Fruit fly (Drosophila melanogaster) whole organism, embryonic: Measurements from ENCODE around the gene RpS9.
A peak's percentile ranks its signal among the peaks of the same experiment; 100 is the strongest.

ENCODE experiments used
- Ada2b ChIP-seq: fragments of 200-800 bp; sonication (Bioruptor generic); IDR thresholded peaks from 2 replicates; pipeline ENCODE4 v1.3.6; 2022; ENCODE audit warnings: missing biosample characterization, missing genetic modification characterization
- CG10959 ChIP-seq: fragments of 200-800 bp; sonication (Bioruptor generic); IDR thresholded peaks from 2 replicates; pipeline ENCODE4 v1.3.6; 2022; ENCODE audit warnings: missing biosample characterization, missing genetic modification characterization
- CG12104 ChIP-seq: fragments of 200-800 bp; sonication (Bioruptor generic); optimal IDR thresholded peaks from 3 replicates; lab custom pipeline; 2016; ENCODE audit warnings: missing biosample characterization, missing genetic modification characterization
- CG13624 ChIP-seq: fragments of 200-800 bp; sonication (Bioruptor generic); optimal IDR thresholded peaks from 2 replicates; lab custom pipeline; 2016; ENCODE audit warnings: missing biosample characterization, missing genetic modification characterization
- CG13894 ChIP-seq: fragments of 200-800 bp; sonication (Bioruptor generic); optimal IDR thresholded peaks from 3 replicates; lab custom pipeline; 2018; ENCODE audit warnings: missing biosample characterization, mild to moderate bottlenecking, missing genetic modification characterization, moderate library complexity
- CG14441 ChIP-seq: fragments of 200-800 bp; sonication (Bioruptor generic); IDR thresholded peaks from 2 replicates; pipeline ENCODE4 v1.3.6; 2022; ENCODE audit warnings: missing biosample characterization, missing genetic modification characterization
- CG17612 ChIP-seq: fragments of 200-800 bp; sonication (Bioruptor generic); IDR thresholded peaks from 2 replicates; pipeline ENCODE4 v1.3.6; 2022; ENCODE audit warnings: missing biosample characterization, missing genetic modification characterization
- CG18476 ChIP-seq: fragments of 200-800 bp; sonication (Bioruptor generic); optimal IDR thresholded peaks from 2 replicates; lab custom pipeline; 2016; ENCODE audit warnings: missing biosample characterization, mild to moderate bottlenecking, missing genetic modification characterization
- CG18599 ChIP-seq: fragments of 200-800 bp; sonication (Bioruptor generic); optimal IDR thresholded peaks from 3 replicates; lab custom pipeline; 2017; ENCODE audit warnings: missing biosample characterization, missing genetic modification characterization, mild to moderate bottlenecking, moderate library complexity, missing genetic modification reagents
- CG32532 ChIP-seq: fragments of 200-800 bp; sonication (Bioruptor generic); IDR thresholded peaks from 2 replicates; pipeline ENCODE4 v1.3.6; 2022; ENCODE audit warnings: missing biosample characterization, missing genetic modification characterization
- CG7928 ChIP-seq: fragments of 200-800 bp; sonication (Bioruptor generic); optimal IDR thresholded peaks from 2 replicates; lab custom pipeline; 2017; ENCODE audit warnings: missing biosample characterization, mild to moderate bottlenecking, missing genetic modification characterization
- CG9797 ChIP-seq: fragments of 200-800 bp; sonication (Bioruptor generic); optimal IDR thresholded peaks from 3 replicates; lab custom pipeline; 2018; ENCODE audit warnings: missing biosample characterization, mild to moderate bottlenecking, missing genetic modification characterization
- CG9932 ChIP-seq: fragments of 200-800 bp; sonication (Bioruptor generic); IDR thresholded peaks from 2 replicates; pipeline ENCODE4 v1.3.6; 2022; ENCODE audit warnings: missing biosample characterization, missing genetic modification characterization
- CHES-1-like ChIP-seq: fragments of 200-800 bp; sonication (Bioruptor generic); optimal IDR thresholded peaks from 2 replicates; lab custom pipeline; 2016; ENCODE audit warnings: missing biosample characterization, missing genetic modification characterization
- CrebB ChIP-seq: fragments of 200-800 bp; sonication (Bioruptor generic); optimal IDR thresholded peaks from 3 replicates; lab custom pipeline; 2018; ENCODE audit warnings: missing biosample characterization, mild to moderate bottlenecking, missing genetic modification characterization
- D ChIP-seq, 2 experiments: fragments of 200-800 bp in 1 of 2; fragments of >200 bp in 1 of 2; sonication (Bioruptor generic) in 1 of 2; optimal IDR thresholded peaks; 2 replicates in 1 of 2; 3 replicates in 1 of 2; lab custom pipeline; 2017; ENCODE audit warnings: mild to moderate bottlenecking in 1 of 2, missing biosample characterization in 1 of 2, missing genetic modification characterization in 1 of 2, missing genetic modification reagents in 1 of 2
- Dek ChIP-seq: fragments of 200-800 bp; sonication (Bioruptor generic); optimal IDR thresholded peaks from 3 replicates; lab custom pipeline; 2019; ENCODE audit warnings: missing biosample characterization, mild to moderate bottlenecking, missing genetic modification characterization, moderate library complexity
- Dfd ChIP-seq, 2 experiments: fragments of >200 bp; optimal IDR thresholded peaks; 2 replicates each; lab custom pipeline; 2017; ENCODE audit warnings: missing biosample characterization in 2 of 2, missing genetic modification characterization in 2 of 2
- Ets97D ChIP-seq: fragments of 200-800 bp; sonication (Bioruptor generic); optimal IDR thresholded peaks from 3 replicates; lab custom pipeline; 2016; ENCODE audit warnings: missing biosample characterization, missing genetic modification characterization
- HLH3B ChIP-seq: fragments of 200-800 bp; sonication (Bioruptor generic); IDR thresholded peaks from 2 replicates; pipeline ENCODE4 v1.3.6; 2022; ENCODE audit warnings: missing biosample characterization, missing genetic modification characterization
- Hr51 ChIP-seq, 2 experiments: fragments of 200-800 bp; sonication (Bioruptor generic); optimal IDR thresholded peaks; 2 replicates in 1 of 2; 3 replicates in 1 of 2; lab custom pipeline; 2016 to 2018; ENCODE audit warnings: missing biosample characterization in 2 of 2, missing genetic modification characterization in 2 of 2, mild to moderate bottlenecking in 1 of 2, moderate library complexity in 1 of 2
- Neu2 ChIP-seq: fragments of 200-800 bp; sonication (Bioruptor generic); optimal IDR thresholded peaks from 3 replicates; lab custom pipeline; 2016; ENCODE audit warnings: missing biosample characterization, missing genetic modification characterization, borderline replicate concordance
- Ptx1 ChIP-seq: fragments of 200-800 bp; sonication (Bioruptor generic); IDR thresholded peaks from 2 replicates; pipeline ENCODE4 v1.3.6; 2022; ENCODE audit warnings: missing biosample characterization, missing genetic modification characterization
- Side ChIP-seq: fragments of 200-800 bp; sonication (Bioruptor generic); optimal IDR thresholded peaks from 2 replicates; lab custom pipeline; 2016; ENCODE audit warnings: missing biosample characterization, missing genetic modification characterization
- Six4 ChIP-seq: fragments of 200-800 bp; sonication (Bioruptor generic); optimal IDR thresholded peaks from 2 replicates; lab custom pipeline; 2016; ENCODE audit warnings: missing biosample characterization, missing genetic modification characterization
- abd-A ChIP-seq: fragments of 200-800 bp; sonication (Bioruptor generic); optimal IDR thresholded peaks from 3 replicates; lab custom pipeline; 2019; ENCODE audit warnings: missing biosample characterization, mild to moderate bottlenecking, missing genetic modification characterization, moderate library complexity
- ase ChIP-seq: fragments of 200-800 bp; sonication (Bioruptor generic); IDR thresholded peaks from 3 replicates; pipeline ENCODE4 v1.3.6; 2022; ENCODE audit warnings: missing biosample characterization, missing genetic modification characterization
- chn ChIP-seq: fragments of 200-800 bp; sonication (Bioruptor generic); optimal IDR thresholded peaks from 2 replicates; lab custom pipeline; 2016; ENCODE audit warnings: missing biosample characterization, missing genetic modification characterization
- croc ChIP-seq: fragments of 200-800 bp; sonication (Bioruptor generic); conservative IDR thresholded peaks from 3 replicates; pipeline ENCODE4 v1.3.6; 2022; ENCODE audit warnings: missing biosample characterization, missing genetic modification characterization
- dmrt11E ChIP-seq: fragments of 200-800 bp; sonication (Bioruptor generic); optimal IDR thresholded peaks from 3 replicates; lab custom pipeline; 2018; ENCODE audit warnings: missing biosample characterization, mild to moderate bottlenecking, missing genetic modification characterization, moderate library complexity
- dpn ChIP-seq, 2 experiments: fragments of 200-800 bp; sonication (Bioruptor generic); optimal IDR thresholded peaks; 3 replicates each; lab custom pipeline; 2016; ENCODE audit warnings: missing biosample characterization in 2 of 2, missing genetic modification characterization in 2 of 2
- eyg ChIP-seq: fragments of 200-800 bp; sonication (Bioruptor generic); optimal IDR thresholded peaks from 3 replicates; lab custom pipeline; 2016; ENCODE audit warnings: missing biosample characterization, missing genetic modification characterization
- ftz-f1 ChIP-seq: fragments of 200-800 bp; sonication (Bioruptor generic); optimal IDR thresholded peaks from 2 replicates; lab custom pipeline; 2016; ENCODE audit warnings: missing biosample characterization, missing genetic modification characterization
- gcm ChIP-seq: fragments of 200-800 bp; sonication (Bioruptor generic); optimal IDR thresholded peaks from 2 replicates; lab custom pipeline; 2019; ENCODE audit warnings: missing biosample characterization, mild to moderate bottlenecking, missing genetic modification characterization, moderate library complexity
- gcm2 ChIP-seq: fragments of 200-800 bp; sonication (Bioruptor generic); optimal IDR thresholded peaks from 2 replicates; lab custom pipeline; 2016; ENCODE audit warnings: missing biosample characterization, missing genetic modification characterization
- insv ChIP-seq, 2 experiments: fragments of 200-800 bp; sonication (Bioruptor generic); optimal IDR thresholded peaks; 3 replicates each; lab custom pipeline; 2016 to 2018; ENCODE audit warnings: missing biosample characterization in 2 of 2, missing genetic modification characterization in 2 of 2
- jigr1 ChIP-seq: fragments of 200-800 bp; sonication (Bioruptor generic); IDR thresholded peaks from 3 replicates; pipeline ENCODE4 v1.3.6; 2022; ENCODE audit warnings: missing biosample characterization, missing genetic modification characterization
- nerfin-2 ChIP-seq: fragments of 200-800 bp; sonication (Bioruptor generic); IDR thresholded peaks from 2 replicates; pipeline ENCODE4 v1.3.6; 2022; ENCODE audit warnings: missing biosample characterization, missing genetic modification characterization; ENCODE audit not compliant: partially characterized antibody
- oc ChIP-seq: fragments of 200-800 bp; sonication (Bioruptor generic); optimal IDR thresholded peaks from 2 replicates; lab custom pipeline; 2018; ENCODE audit warnings: missing biosample characterization, mild to moderate bottlenecking, missing genetic modification characterization, moderate library complexity
- pb ChIP-seq: fragments of 200-800 bp; sonication (Bioruptor generic); optimal IDR thresholded peaks from 3 replicates; lab custom pipeline; 2016; ENCODE audit warnings: missing biosample characterization, missing genetic modification characterization
- peb ChIP-seq: fragments of 200-800 bp; sonication (Bioruptor generic); IDR thresholded peaks from 2 replicates; pipeline ENCODE4 v1.3.6; 2022; ENCODE audit warnings: missing biosample characterization, missing genetic modification characterization
- ranshi ChIP-seq: fragments of 200-800 bp; sonication (Bioruptor generic); IDR thresholded peaks from 2 replicates; pipeline ENCODE4 v1.3.6; 2022; ENCODE audit warnings: missing biosample characterization, missing genetic modification characterization
- rib ChIP-seq: fragments of 200-800 bp; sonication (Bioruptor generic); IDR thresholded peaks from 2 replicates; pipeline ENCODE4 v1.3.6; 2022; ENCODE audit warnings: missing biosample characterization, missing genetic modification characterization
- slp2 ChIP-seq: fragments of 200-800 bp; sonication (Bioruptor generic); optimal IDR thresholded peaks from 2 replicates; lab custom pipeline; 2016; ENCODE audit warnings: missing biosample characterization, missing genetic modification characterization
- sr ChIP-seq: fragments of 200-800 bp; sonication (Bioruptor generic); IDR thresholded peaks from 3 replicates; pipeline ENCODE4 v1.3.6; 2022; ENCODE audit warnings: missing biosample characterization, missing genetic modification characterization
- stc ChIP-seq: fragments of 200-800 bp; sonication (Bioruptor generic); IDR thresholded peaks from 2 replicates; pipeline ENCODE4 v1.3.6; 2022; ENCODE audit warnings: missing biosample characterization, missing genetic modification characterization
- stwl ChIP-seq: fragments of 200-800 bp; sonication (Bioruptor generic); optimal IDR thresholded peaks from 3 replicates; lab custom pipeline; 2018; ENCODE audit warnings: missing biosample characterization, mild to moderate bottlenecking, missing genetic modification characterization, moderate library complexity
- tgo ChIP-seq: fragments of 200-800 bp; sonication (Bioruptor generic); IDR thresholded peaks from 3 replicates; pipeline ENCODE4 v1.3.6; 2022; ENCODE audit warnings: missing biosample characterization, missing genetic modification characterization
- tup ChIP-seq: fragments of 200-800 bp; sonication (Bioruptor generic); optimal IDR thresholded peaks from 2 replicates; lab custom pipeline; 2016; ENCODE audit warnings: missing biosample characterization, mild to moderate bottlenecking, missing genetic modification characterization, moderate library complexity
- yki ChIP-seq: fragments of >200 bp; optimal IDR thresholded peaks from 3 replicates; lab custom pipeline; 2018

The RpS9 gene

dm6 chr3L:9460775-9461491 is 50.4 kb downstream of the RpS9 start, which contains the start of the genes CG3434 and CG44838 (continued):
- TF ChIP-seq abd-A (tag; lab: Kevin White, UChicago) (peak; percentile 80), CG13894 (tag; lab: Kevin White, UChicago) (peak; percentile 85), dpn (GFP tag; optimal IDR thresholded peaks at IDR 0.05; lab: Kevin White, UChicago) (peak; percentile 74 to 84), CrebB (tag; lab: Kevin White, UChicago) (peak; percentile 38), jigr1 (GFP tag; lab: Robert Waterston, UW) (peak; percentile 38; the same call in 1 of the 3 replicates), gcm (GFP tag; lab: Kevin White, UChicago) (peak; percentile 89), peb (GFP tag; lab: Robert Waterston, UW) (peak; percentile 42), Dek (tag; lab: Kevin White, UChicago) (peak; percentile 77), CG10959 (GFP tag; lab: Robert Waterston, UW) (no peak), tup (peak; percentile 38), ase (peak; percentile 73), chn (GFP tag; lab: Kevin White, UChicago) (peak; percentile 78), Side (GFP tag; lab: Kevin White, UChicago) (peak; percentile 65), yki (lab: Kevin White, UChicago) (no peak), CG12104 (GFP tag; lab: Kevin White, UChicago) (peak; percentile 54), CG32532 (GFP tag; lab: Robert Waterston, UW) (peak; percentile 81), croc (GFP tag; lab: Robert Waterston, UW) (peak; percentile 55; the same call in 1 of the 3 replicates), Six4 (GFP tag; lab: Kevin White, UChicago) (peak; percentile 80), insv (GFP tag; optimal IDR thresholded peaks at IDR 0.05; lab: Kevin White, UChicago) (peak in 1 of 2 experiments; percentile 61), CG18476 (GFP tag; lab: Kevin White, UChicago) (peak; percentile 64), ftz-f1 (peak; percentile 13), Dfd (GFP tag; optimal IDR thresholded peaks at IDR 0.05; lab: Kevin White, UChicago) (no peak), CG7928 (peak; percentile 58), CHES-1-like (GFP tag; lab: Kevin White, UChicago) (peak; percentile 75), rib (no peak), eyg (GFP tag; lab: Kevin White, UChicago) (no peak), CG13624 (GFP tag; lab: Kevin White, UChicago) (peak; percentile 66), dmrt11E (tag; lab: Kevin White, UChicago) (peak; percentile 76), slp2 (GFP tag; lab: Kevin White, UChicago) (no peak), CG9932 (peak; percentile 87), Ada2b (GFP tag; lab: Robert Waterston, UW) (peak; percentile 67), D (optimal IDR thresholded peaks at IDR 0.05; lab: Kevin White, UChicago) (no peak), D (GFP tag; optimal IDR thresholded peaks at IDR 0.05; lab: Kevin White, UChicago) (peak; percentile 70), CG14441 (GFP tag; lab: Robert Waterston, UW) (peak; percentile 76), nerfin-2 (GFP tag; lab: Robert Waterston, UW) (no peak), oc (peak; percentile 49), CG17612 (GFP tag; lab: Robert Waterston, UW) (no peak), CG9797 (peak; percentile 25), stwl (tag; lab: Kevin White, UChicago) (peak; percentile 75), pb (GFP tag; lab: Kevin White, UChicago) (no peak), HLH3B (GFP tag; lab: Robert Waterston, UW) (peak; percentile 67), stc (GFP tag; lab: Robert Waterston, UW) (peak; percentile 78), tgo (GFP tag; lab: Robert Waterston, UW) (peak; percentile 64), Hr51 (GFP tag; optimal IDR thresholded peaks at IDR 0.05; lab: Kevin White, UChicago) (peak; percentile 66 to 81), gcm2 (GFP tag; lab: Kevin White, UChicago) (peak; percentile 77), Ptx1 (peak; percentile 80), ranshi (peak; percentile 64), Ets97D (peak; percentile 78), sr (no peak), Neu2 (GFP tag; lab: Kevin White, UChicago) (peak; percentile 56), CG18599 (GFP tag; lab: Kevin White, UChicago) (peak; percentile 85)
